Fruit fly (Drosophila melanogaster) whole organism, wandering third instar larva: ENCODE results near the gene CG13250.

ENCODE experiments used
- Abd-B ChIP-seq: fragments of >200 bp; optimal IDR thresholded peaks from 2 replicates; lab custom pipeline; 2017; ENCODE audit warnings: missing biosample characterization, missing genetic modification characterization
- CG32264 ChIP-seq: fragments of 200-800 bp; sonication (Bioruptor generic); optimal IDR thresholded peaks from 2 replicates; lab custom pipeline; 2016; ENCODE audit warnings: missing biosample characterization, missing genetic modification characterization
- CG9705 ChIP-seq: fragments of 200-800 bp; sonication (Bioruptor generic); optimal IDR thresholded peaks from 2 replicates; lab custom pipeline; 2018; ENCODE audit warnings: missing biosample characterization, mild to moderate bottlenecking, missing genetic modification characterization
- CrebA ChIP-seq: fragments of 200-800 bp; sonication (Bioruptor generic); optimal IDR thresholded peaks from 2 replicates; lab custom pipeline; 2016; ENCODE audit warnings: missing biosample characterization, mild to moderate bottlenecking, missing genetic modification characterization, borderline replicate concordance
- Dfd ChIP-seq: fragments of >200 bp; optimal IDR thresholded peaks from 2 replicates; lab custom pipeline; 2017; ENCODE audit warnings: missing biosample characterization, missing genetic modification characterization
- Dif ChIP-seq: fragments of 200-275, 200-300 bp; sonication (Bioruptor generic); optimal IDR thresholded peaks from 2 replicates; lab custom pipeline; 2018; ENCODE audit warnings: missing biosample characterization, missing genetic modification characterization; ENCODE audit not compliant: partially characterized antibody
- GATAd ChIP-seq: sonication (Bioruptor generic); optimal IDR thresholded peaks from 2 replicates; lab custom pipeline; 2016; ENCODE audit warnings: missing biosample characterization, missing genetic modification characterization
- HLH106 ChIP-seq: fragments of 200-800 bp; optimal IDR thresholded peaks from 3 replicates; lab custom pipeline; 2019; ENCODE audit warnings: missing biosample characterization, mild to moderate bottlenecking, missing genetic modification characterization, moderate library complexity
- Hnf4 ChIP-seq: fragments of 200-800 bp; sonication (Bioruptor generic); optimal IDR thresholded peaks from 2 replicates; lab custom pipeline; 2016; ENCODE audit warnings: missing biosample characterization, mild to moderate bottlenecking, missing genetic modification characterization
- Hr78 ChIP-seq: fragments of >200 bp; optimal IDR thresholded peaks from 2 replicates; lab custom pipeline; 2017; ENCODE audit warnings: missing biosample characterization, missing genetic modification characterization
- Hr83 ChIP-seq: fragments of 200-300 bp; sonication (Bioruptor generic); optimal IDR thresholded peaks from 2 replicates; lab custom pipeline; 2016; ENCODE audit warnings: missing biosample characterization, mild to moderate bottlenecking, missing genetic modification characterization, moderate library complexity; ENCODE audit not compliant: poor library complexity, severe bottlenecking
- Jra ChIP-seq: sonication (Bioruptor generic); optimal IDR thresholded peaks from 2 replicates; lab custom pipeline; 2016; ENCODE audit warnings: missing biosample characterization, missing genetic modification characterization
- Mio ChIP-seq: sonication (Bioruptor generic); optimal IDR thresholded peaks from 2 replicates; lab custom pipeline; 2016; ENCODE audit warnings: missing biosample characterization, missing genetic modification characterization
- Myc ChIP-seq: fragments of >200 bp; optimal IDR thresholded peaks from 2 replicates; lab custom pipeline; 2017
- N ChIP-seq: fragments of >200 bp; optimal IDR thresholded peaks from 2 replicates; lab custom pipeline; 2018; ENCODE audit warnings: missing biosample characterization, missing external identifiers, missing genetic modification characterization
- OdsH ChIP-seq: fragments of 200-800 bp; sonication (Bioruptor generic); optimal IDR thresholded peaks from 2 replicates; lab custom pipeline; 2016; ENCODE audit warnings: missing biosample characterization, mild to moderate bottlenecking, missing genetic modification characterization
- Rel ChIP-seq, 2 experiments: fragments of 200-800 bp; sonication (Bioruptor generic) in 1 of 2; optimal IDR thresholded peaks; 2 replicates in 1 of 2; 3 replicates in 1 of 2; lab custom pipeline; 2016 to 2019; ENCODE audit warnings: mild to moderate bottlenecking in 2 of 2, missing biosample characterization in 2 of 2, missing genetic modification characterization in 2 of 2, moderate library complexity in 1 of 2
- Sp1 ChIP-seq: fragments of 200-800 bp; sonication (Bioruptor generic); optimal IDR thresholded peaks from 3 replicates; lab custom pipeline; 2019; ENCODE audit warnings: missing biosample characterization, mild to moderate bottlenecking, missing genetic modification characterization, moderate library complexity
- Vsx2 ChIP-seq: fragments of 200-300, 225-300 bp; sonication (Bioruptor generic); optimal IDR thresholded peaks from 2 replicates; lab custom pipeline; 2018; ENCODE audit warnings: missing biosample characterization, missing genetic modification characterization; ENCODE audit not compliant: partially characterized antibody
- br ChIP-seq: fragments of 200-800 bp; sonication (Bioruptor generic); optimal IDR thresholded peaks from 2 replicates; lab custom pipeline; 2016; ENCODE audit warnings: missing biosample characterization, missing genetic modification characterization
- brk ChIP-seq: fragments of 200-800 bp; sonication (Bioruptor generic); optimal IDR thresholded peaks from 2 replicates; lab custom pipeline; 2016; ENCODE audit warnings: missing biosample characterization, mild to moderate bottlenecking, missing genetic modification characterization
- dl ChIP-seq, 2 experiments: fragments of 175-275, 200-275 bp in 1 of 2; fragments of 200-275 bp in 1 of 2; sonication (Bioruptor generic); optimal IDR thresholded peaks; lab custom pipeline; 2018; ENCODE audit warnings: mild to moderate bottlenecking in 2 of 2, missing biosample characterization in 2 of 2, missing genetic modification characterization in 2 of 2, moderate library complexity in 2 of 2; ENCODE audit not compliant: partially characterized antibody in 2 of 2, insufficient read depth in 1 of 2
- dmrt93B ChIP-seq: fragments of 200-800 bp; sonication (Bioruptor generic); optimal IDR thresholded peaks from 2 replicates; lab custom pipeline; 2018; ENCODE audit warnings: missing biosample characterization, mild to moderate bottlenecking, missing genetic modification characterization
- dsf ChIP-seq: sonication (Bioruptor generic); optimal IDR thresholded peaks from 2 replicates; lab custom pipeline; 2016; ENCODE audit warnings: missing biosample characterization, missing genetic modification characterization, borderline replicate concordance
- ey ChIP-seq: fragments of 200-800 bp; sonication (Bioruptor generic); optimal IDR thresholded peaks from 2 replicates; lab custom pipeline; 2016; ENCODE audit warnings: missing biosample characterization, missing genetic modification characterization
- foxo ChIP-seq, 2 experiments: fragments of 200-800 bp; sonication (Bioruptor generic); optimal IDR thresholded peaks; 2 replicates in 1 of 2; 3 replicates in 1 of 2; lab custom pipeline; 2016 to 2017; ENCODE audit warnings: missing biosample characterization in 2 of 2, missing genetic modification characterization in 2 of 2
- fru ChIP-seq: fragments of 200-800 bp; sonication (Bioruptor generic); optimal IDR thresholded peaks from 3 replicates; lab custom pipeline; 2016; ENCODE audit warnings: missing biosample characterization, mild to moderate bottlenecking, missing genetic modification characterization
- h ChIP-seq: fragments of 200-800 bp; sonication (Bioruptor generic); optimal IDR thresholded peaks from 3 replicates; lab custom pipeline; 2016; ENCODE audit warnings: missing biosample characterization, mild to moderate bottlenecking, missing genetic modification characterization
- jim ChIP-seq: fragments of 175-275, 200-325 bp; sonication (Bioruptor generic); optimal IDR thresholded peaks from 2 replicates; lab custom pipeline; 2016; ENCODE audit warnings: missing biosample characterization, mild to moderate bottlenecking, missing genetic modification characterization
- lola ChIP-seq: fragments of >200 bp; optimal IDR thresholded peaks from 2 replicates; lab custom pipeline; 2017; ENCODE audit warnings: missing biosample characterization, missing genetic modification characterization
- pan ChIP-seq: fragments of >200 bp; optimal IDR thresholded peaks from 2 replicates; lab custom pipeline; 2017
- psq ChIP-seq: fragments of 200-800 bp; sonication (Bioruptor generic); optimal IDR thresholded peaks from 3 replicates; lab custom pipeline; 2017; ENCODE audit warnings: missing biosample characterization, mild to moderate bottlenecking, missing genetic modification characterization, moderate library complexity
- rgr ChIP-seq: fragments of 200-800 bp; sonication (Bioruptor generic); optimal IDR thresholded peaks from 3 replicates; lab custom pipeline; 2016; ENCODE audit warnings: missing biosample characterization, mild to moderate bottlenecking, missing genetic modification characterization
- sage ChIP-seq: fragments of 200-800 bp; sonication (Bioruptor generic); optimal IDR thresholded peaks from 2 replicates; lab custom pipeline; 2016; ENCODE audit warnings: missing biosample characterization, mild to moderate bottlenecking, missing genetic modification characterization
- sv ChIP-seq: fragments of 200-800 bp; sonication (Bioruptor generic); optimal IDR thresholded peaks from 3 replicates; lab custom pipeline; 2016; ENCODE audit warnings: missing biosample characterization, missing genetic modification characterization
- tai ChIP-seq: sonication (Bioruptor generic); optimal IDR thresholded peaks from 2 replicates; lab custom pipeline; 2016; ENCODE audit warnings: missing biosample characterization, missing genetic modification characterization
- usp ChIP-seq: fragments of >200 bp; optimal IDR thresholded peaks from 2 replicates; lab custom pipeline; 2017; ENCODE audit warnings: missing biosample characterization, missing genetic modification characterization
- woc ChIP-seq: sonication (Bioruptor generic); optimal IDR thresholded peaks from 2 replicates; lab custom pipeline; 2016; ENCODE audit warnings: missing biosample characterization, mild to moderate bottlenecking, missing genetic modification characterization

CG13250 gene

dm6 chr3L:20514101-20514500, 19.4 kb upstream of the CG13250 start:
- TF ChIP-seq Vsx2 (no peak), brk (GFP tag; lab: Kevin White, UChicago) (no peak), sage (no peak), Rel (GFP tag; optimal IDR thresholded peaks at IDR 0.05; lab: Kevin White, UChicago) (no peak), Rel (tag; optimal IDR thresholded peaks at IDR 0.05; lab: Kevin White, UChicago) (peak; percentile 97), h (no peak), ey (GFP tag; lab: Kevin White, UChicago) (no peak), CrebA (GFP tag; lab: Kevin White, UChicago) (no peak), Dif (GFP tag; lab: Kevin White, UChicago) (no peak)

dm6 chr3L:20516519-20517178, 16.9 kb upstream of the CG13250 start:
- no peak for TF ChIP-seq sv
- peak; percentile 34 for TF ChIP-seq fru (GFP tag; lab: Kevin White, UChicago)
- TF ChIP-seq Hr78 (GFP tag; lab: Kevin White, UChicago), result no peak
- no peak for TF ChIP-seq dl (GFP tag; optimal IDR thresholded peaks at IDR 0.05; lab: Kevin White, UChicago; ENCODE audit: insufficient read depth in 1 of 2, partially characterized antibody in 2 of 2)
- TF ChIP-seq brk (GFP tag; lab: Kevin White, UChicago), result peak; percentile 4
- no peak for TF ChIP-seq Jra
- no peak for TF ChIP-seq sage
- TF ChIP-seq GATAd (GFP tag; lab: Kevin White, UChicago), result no peak
- TF ChIP-seq Vsx2, result no peak
- no peak for TF ChIP-seq dsf (GFP tag; lab: Kevin White, UChicago)
- no peak for TF ChIP-seq woc (GFP tag; lab: Kevin White, UChicago)
- TF ChIP-seq Abd-B (GFP tag; lab: Kevin White, UChicago), result no peak
- peak; percentile 65 for TF ChIP-seq h
- TF ChIP-seq tai (GFP tag; lab: Kevin White, UChicago), result no peak
- peak; percentile 16 for TF ChIP-seq br
- TF ChIP-seq Rel (GFP tag; optimal IDR thresholded peaks at IDR 0.05; lab: Kevin White, UChicago), result no peak
- peak; percentile 96 for TF ChIP-seq Rel (tag; optimal IDR thresholded peaks at IDR 0.05; lab: Kevin White, UChicago)
- no peak for TF ChIP-seq Hr83 (GFP tag; lab: Kevin White, UChicago)
- no peak for TF ChIP-seq dmrt93B (GFP tag; lab: Kevin White, UChicago)
- TF ChIP-seq Myc (lab: Kevin White, UChicago), result no peak
- peak; percentile 64 for TF ChIP-seq HLH106 (tag; lab: Kevin White, UChicago)
- TF ChIP-seq CG32264, result no peak
- TF ChIP-seq CG9705 (GFP tag; lab: Kevin White, UChicago), result no peak
- TF ChIP-seq psq (GFP tag; lab: Kevin White, UChicago), result no peak
- TF ChIP-seq Mio, result no peak
- peak; percentile 63 for TF ChIP-seq rgr (GFP tag; lab: Kevin White, UChicago)
- no peak for TF ChIP-seq usp (GFP tag; lab: Kevin White, UChicago)
- no peak for TF ChIP-seq jim (GFP tag; lab: Kevin White, UChicago)
- no peak for TF ChIP-seq ey (GFP tag; lab: Kevin White, UChicago)
- TF ChIP-seq CrebA (GFP tag; lab: Kevin White, UChicago), result no peak
- no peak for TF ChIP-seq Dif (GFP tag; lab: Kevin White, UChicago)
- peak in 1 of 2 experiments; percentile 63 for TF ChIP-seq foxo (GFP tag; optimal IDR thresholded peaks at IDR 0.05; lab: Kevin White, UChicago)
- no peak for TF ChIP-seq lola
- no peak for TF ChIP-seq N (GFP tag; lab: Kevin White, UChicago)
- peak; percentile 56 for TF ChIP-seq OdsH (GFP tag; lab: Kevin White, UChicago)
- TF ChIP-seq Hnf4 (GFP tag; lab: Kevin White, UChicago), result no peak
- TF ChIP-seq pan (lab: Kevin White, UChicago), result no peak
- peak; percentile 56 for TF ChIP-seq Sp1
- no peak for TF ChIP-seq Dfd (GFP tag; lab: Kevin White, UChicago)
- TF ChIP-seq, all 38 proteins: peak for 10
